Fruit fly (Drosophila melanogaster) whole organism, embryonic: ENCODE results near the gene CG16789.

ENCODE experiments used
- Atf6 ChIP-seq: fragments of 200-800 bp; sonication (Bioruptor generic); IDR thresholded peaks from 2 replicates; pipeline ENCODE4 v1.3.6; 2022; ENCODE audit warnings: missing biosample characterization, missing genetic modification characterization
- Bteb2 ChIP-seq: fragments of 200-800 bp; sonication (Bioruptor generic); optimal IDR thresholded peaks from 2 replicates; lab custom pipeline; 2016; ENCODE audit warnings: missing biosample characterization, missing genetic modification characterization
- CG10209 ChIP-seq: fragments of 200-800 bp; sonication (Bioruptor generic); optimal IDR thresholded peaks from 3 replicates; lab custom pipeline; 2017; ENCODE audit warnings: missing biosample characterization, mild to moderate bottlenecking, missing genetic modification characterization, missing genetic modification reagents
- CG10979 ChIP-seq: fragments of 200-800 bp; sonication (Bioruptor generic); optimal IDR thresholded peaks from 2 replicates; lab custom pipeline; 2018; ENCODE audit warnings: missing biosample characterization, mild to moderate bottlenecking, missing genetic modification characterization, moderate library complexity
- CG12659 ChIP-seq: fragments of 200-800 bp; sonication (Bioruptor generic); optimal IDR thresholded peaks from 3 replicates; lab custom pipeline; 2017; ENCODE audit warnings: mild to moderate bottlenecking, missing biosample characterization, missing genetic modification reagents, missing genetic modification characterization
- CG12744 ChIP-seq: fragments of 200-800 bp; sonication (Bioruptor generic); optimal IDR thresholded peaks from 2 replicates; lab custom pipeline; 2016; ENCODE audit warnings: missing biosample characterization, missing genetic modification characterization
- CG13296 ChIP-seq: fragments of 200-800 bp; sonication (Bioruptor generic); optimal IDR thresholded peaks from 3 replicates; lab custom pipeline; 2018; ENCODE audit warnings: missing biosample characterization, mild to moderate bottlenecking, missing genetic modification characterization
- CG17385 ChIP-seq: fragments of 200-800 bp; sonication (Bioruptor generic); optimal IDR thresholded peaks from 3 replicates; lab custom pipeline; 2018; ENCODE audit warnings: missing biosample characterization, mild to moderate bottlenecking, missing genetic modification characterization
- CG17829 ChIP-seq: fragments of 200-800 bp; optimal IDR thresholded peaks from 2 replicates; lab custom pipeline; 2019; ENCODE audit warnings: missing biosample characterization, mild to moderate bottlenecking, missing genetic modification characterization, moderate library complexity
- CG2712 ChIP-seq: fragments of 200-800 bp; optimal IDR thresholded peaks from 3 replicates; lab custom pipeline; 2019; ENCODE audit warnings: missing biosample characterization, mild to moderate bottlenecking, missing genetic modification characterization, moderate library complexity
- CG2875 ChIP-seq: fragments of 200-800 bp; sonication (Bioruptor generic); optimal IDR thresholded peaks from 2 replicates; lab custom pipeline; 2017; ENCODE audit warnings: missing biosample characterization, mild to moderate bottlenecking, missing genetic modification characterization, missing genetic modification reagents
- CG30403 ChIP-seq: fragments of 200-800 bp; sonication (Bioruptor generic); optimal IDR thresholded peaks from 3 replicates; lab custom pipeline; 2016; ENCODE audit warnings: missing biosample characterization, missing genetic modification characterization
- CG33213 ChIP-seq: fragments of 200-800 bp; sonication (Bioruptor generic); optimal IDR thresholded peaks from 3 replicates; lab custom pipeline; 2016; ENCODE audit warnings: missing biosample characterization, missing genetic modification characterization
- CG3407 ChIP-seq: fragments of 200-800 bp; sonication (Bioruptor generic); optimal IDR thresholded peaks from 2 replicates; lab custom pipeline; 2018; ENCODE audit warnings: missing biosample characterization, mild to moderate bottlenecking, missing genetic modification characterization
- CG43689 ChIP-seq: fragments of 200-800 bp; sonication (Bioruptor generic); IDR thresholded peaks from 2 replicates; pipeline ENCODE4 v1.3.6; 2022; ENCODE audit warnings: missing biosample characterization, missing genetic modification characterization
- CG4854 ChIP-seq: fragments of 200-800 bp; sonication (Bioruptor generic); optimal IDR thresholded peaks from 2 replicates; lab custom pipeline; 2016; ENCODE audit warnings: missing biosample characterization, missing genetic modification characterization, inconsistent platforms
- CG6175 ChIP-seq: fragments of 200-800 bp; sonication (Bioruptor generic); IDR thresholded peaks from 3 replicates; pipeline ENCODE4 v1.3.6; 2022; ENCODE audit warnings: missing biosample characterization, missing genetic modification characterization
- CG6272 ChIP-seq: fragments of 200-800 bp; sonication (Bioruptor generic); IDR thresholded peaks from 2 replicates; pipeline ENCODE4 v1.3.6; 2022; ENCODE audit warnings: missing biosample characterization, missing genetic modification characterization
- CG6654 ChIP-seq: fragments of 200-800 bp; sonication (Bioruptor generic); optimal IDR thresholded peaks from 2 replicates; lab custom pipeline; 2017; ENCODE audit warnings: missing biosample characterization, mild to moderate bottlenecking, missing genetic modification characterization
- CG7556 ChIP-seq: fragments of 200-800 bp; sonication (Bioruptor generic); optimal IDR thresholded peaks from 2 replicates; lab custom pipeline; 2017; ENCODE audit warnings: missing biosample characterization, mild to moderate bottlenecking, missing genetic modification characterization
- CTCF ChIP-seq: fragments of 200-800 bp; sonication (Bioruptor generic); optimal IDR thresholded peaks from 2 replicates; lab custom pipeline; 2017; ENCODE audit warnings: missing biosample characterization, mild to moderate bottlenecking, missing genetic modification characterization, moderate library complexity
- Chrac-16 ChIP-seq: fragments of 200-800 bp; sonication (Bioruptor generic); optimal IDR thresholded peaks from 3 replicates; lab custom pipeline; 2016; ENCODE audit warnings: missing biosample characterization, missing genetic modification characterization
- Dad ChIP-seq: fragments of 200-800 bp; sonication (Bioruptor generic); optimal IDR thresholded peaks from 3 replicates; lab custom pipeline; 2016; ENCODE audit warnings: missing biosample characterization, missing genetic modification characterization
- Dek ChIP-seq: fragments of 200-800 bp; sonication (Bioruptor generic); optimal IDR thresholded peaks from 3 replicates; lab custom pipeline; 2019; ENCODE audit warnings: missing biosample characterization, mild to moderate bottlenecking, missing genetic modification characterization, moderate library complexity
- Gug ChIP-seq: fragments of 200-800 bp; sonication (Bioruptor generic); IDR thresholded peaks from 4 replicates; pipeline ENCODE4 v1.3.6; 2022; ENCODE audit warnings: missing biosample characterization, missing genetic modification characterization
- HLH54F ChIP-seq: fragments of 200-800 bp; sonication (Bioruptor generic); optimal IDR thresholded peaks from 3 replicates; lab custom pipeline; 2016; ENCODE audit warnings: missing biosample characterization, missing genetic modification characterization
- Mad ChIP-seq: fragments of 200-800 bp; sonication (Bioruptor generic); optimal IDR thresholded peaks from 2 replicates; lab custom pipeline; 2016; ENCODE audit warnings: missing biosample characterization, missing genetic modification characterization
- Mes4 ChIP-seq: fragments of 200-800 bp; sonication (Bioruptor generic); optimal IDR thresholded peaks from 2 replicates; lab custom pipeline; 2016; ENCODE audit warnings: missing biosample characterization, missing genetic modification characterization
- Nf-YC ChIP-seq: fragments of 200-800 bp; optimal IDR thresholded peaks from 3 replicates; lab custom pipeline; 2019; ENCODE audit warnings: missing biosample characterization, mild to moderate bottlenecking, missing genetic modification characterization, moderate library complexity
- PHDP ChIP-seq: fragments of 200-800 bp; sonication (Bioruptor generic); optimal IDR thresholded peaks from 3 replicates; lab custom pipeline; 2018; ENCODE audit warnings: missing biosample characterization, mild to moderate bottlenecking, missing genetic modification characterization, moderate library complexity
- Poxn ChIP-seq: fragments of 200-800 bp; sonication (Bioruptor generic); IDR thresholded peaks from 2 replicates; pipeline ENCODE4 v1.3.6; 2022; ENCODE audit warnings: missing biosample characterization, missing genetic modification characterization
- Vsx1 ChIP-seq: fragments of 200-800 bp; sonication (Bioruptor generic); optimal IDR thresholded peaks from 2 replicates; lab custom pipeline; 2017; ENCODE audit warnings: missing biosample characterization, mild to moderate bottlenecking, missing genetic modification characterization, missing genetic modification reagents
- ase ChIP-seq: fragments of 200-800 bp; sonication (Bioruptor generic); IDR thresholded peaks from 3 replicates; pipeline ENCODE4 v1.3.6; 2022; ENCODE audit warnings: missing biosample characterization, missing genetic modification characterization
- br ChIP-seq: fragments of >200 bp; optimal IDR thresholded peaks from 2 replicates; lab custom pipeline; 2017
- cato ChIP-seq: fragments of 200-800 bp; sonication (Bioruptor generic); optimal IDR thresholded peaks from 2 replicates; lab custom pipeline; 2016; ENCODE audit warnings: missing biosample characterization, missing genetic modification characterization, borderline replicate concordance
- cg ChIP-seq: fragments of 200-800 bp; sonication (Bioruptor generic); optimal IDR thresholded peaks from 3 replicates; lab custom pipeline; 2019; ENCODE audit warnings: missing biosample characterization, mild to moderate bottlenecking, missing genetic modification characterization, moderate library complexity
- crc ChIP-seq: fragments of 200-800 bp; sonication (Bioruptor generic); optimal IDR thresholded peaks from 2 replicates; lab custom pipeline; 2016; ENCODE audit warnings: missing biosample characterization, missing genetic modification characterization
- dmrt11E ChIP-seq: fragments of 200-800 bp; sonication (Bioruptor generic); optimal IDR thresholded peaks from 3 replicates; lab custom pipeline; 2018; ENCODE audit warnings: missing biosample characterization, mild to moderate bottlenecking, missing genetic modification characterization, moderate library complexity
- dpn ChIP-seq, 2 experiments: fragments of 200-800 bp; sonication (Bioruptor generic); optimal IDR thresholded peaks; 3 replicates each; lab custom pipeline; 2016; ENCODE audit warnings: missing biosample characterization in 2 of 2, missing genetic modification characterization in 2 of 2
- fd96Cb ChIP-seq: fragments of 200-800 bp; sonication (Bioruptor generic); optimal IDR thresholded peaks from 2 replicates; lab custom pipeline; 2018; ENCODE audit warnings: missing biosample characterization, mild to moderate bottlenecking, missing genetic modification characterization, moderate library complexity
- fru ChIP-seq: fragments of >200 bp; optimal IDR thresholded peaks from 2 replicates; lab custom pipeline; 2017
- grau ChIP-seq: fragments of 200-800 bp; optimal IDR thresholded peaks from 3 replicates; lab custom pipeline; 2019; ENCODE audit warnings: missing biosample characterization, mild to moderate bottlenecking, missing genetic modification characterization, moderate library complexity
- gro ChIP-seq: fragments of 200-800 bp; sonication (Bioruptor generic); optimal IDR thresholded peaks from 2 replicates; lab custom pipeline; 2016; ENCODE audit warnings: missing biosample characterization, missing genetic modification characterization
- her ChIP-seq: fragments of 200-800 bp; sonication (Bioruptor generic); optimal IDR thresholded peaks from 2 replicates; lab custom pipeline; 2016; ENCODE audit warnings: missing biosample characterization, missing genetic modification characterization
- mirr ChIP-seq: fragments of 200-800 bp; sonication (Bioruptor generic); optimal IDR thresholded peaks from 3 replicates; lab custom pipeline; 2018; ENCODE audit warnings: missing biosample characterization, mild to moderate bottlenecking, missing genetic modification characterization
- pnt ChIP-seq: fragments of 200-800 bp; sonication (Bioruptor generic); optimal IDR thresholded peaks from 3 replicates; lab custom pipeline; 2016; ENCODE audit warnings: missing biosample characterization, missing genetic modification characterization
- sd ChIP-seq: fragments of 200-800 bp; sonication (Bioruptor generic); optimal IDR thresholded peaks from 3 replicates; lab custom pipeline; 2018; ENCODE audit warnings: missing biosample characterization, mild to moderate bottlenecking, missing genetic modification characterization, moderate library complexity
- ssp ChIP-seq: fragments of 200-800 bp; sonication (Bioruptor generic); IDR thresholded peaks from 2 replicates; pipeline ENCODE4 v1.3.6; 2022; ENCODE audit warnings: missing biosample characterization, missing genetic modification characterization
- ttk ChIP-seq: fragments of 200-800 bp; sonication (Bioruptor generic); IDR thresholded peaks from 2 replicates; pipeline ENCODE4 v2.1.2; 2022; ENCODE audit warnings: missing biosample characterization, missing genetic modification characterization
- zf30C ChIP-seq: fragments of 200-800 bp; sonication (Bioruptor generic); optimal IDR thresholded peaks from 3 replicates; lab custom pipeline; 2018; ENCODE audit warnings: missing biosample characterization, mild to moderate bottlenecking, missing genetic modification characterization
- zfh2 ChIP-seq: fragments of 200-800 bp; sonication (Bioruptor generic); optimal IDR thresholded peaks from 2 replicates; lab custom pipeline; 2016; ENCODE audit warnings: missing biosample characterization, missing genetic modification characterization

CG16789 gene

DNA sequence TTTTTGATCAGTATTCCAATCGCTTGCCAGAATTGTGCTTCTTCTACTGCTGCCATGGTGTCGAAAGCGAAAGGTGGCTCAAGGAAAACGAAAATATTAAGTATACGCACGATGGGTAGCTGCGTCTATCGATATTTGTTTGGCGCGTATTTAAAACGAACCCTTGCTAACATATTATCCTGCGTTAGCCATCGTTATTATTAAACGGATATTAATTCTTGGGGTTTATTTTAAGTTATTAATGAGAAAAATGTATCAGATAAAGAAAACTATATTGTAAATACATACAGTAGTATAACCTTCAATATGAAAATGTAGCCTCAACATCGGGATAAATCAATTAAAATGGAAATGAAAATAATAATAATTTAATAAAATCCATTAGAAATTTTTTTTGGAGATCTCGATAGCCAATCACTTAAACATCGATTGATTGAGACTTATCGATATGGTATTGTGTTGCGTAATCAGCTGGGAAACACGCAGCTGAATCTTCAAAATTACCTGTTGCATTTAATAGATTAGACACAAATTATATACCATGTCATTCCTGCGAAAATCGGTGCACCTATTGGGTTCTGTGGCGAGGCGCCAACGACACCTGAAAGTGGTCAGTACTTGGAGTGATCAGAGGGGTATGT is 10.5 kb upstream of the CG16789 start, which contains the start of the genes CG9386 and BckdhA (continued):
- peak; percentile 20; the same call in 1 of the 2 replicates for TF ChIP-seq ssp (GFP tag; lab: Robert Waterston, UW)
- TF ChIP-seq CG2712 (tag; lab: Kevin White, UChicago) = peak; percentile 64
- peak; percentile 32 for TF ChIP-seq CG10209
- TF ChIP-seq PHDP (tag; lab: Kevin White, UChicago) = peak; percentile 31
- TF ChIP-seq CG43689 (GFP tag; lab: Robert Waterston, UW) = no peak
- peak; percentile 30 for TF ChIP-seq CG12744 (GFP tag; lab: Kevin White, UChicago)
- no peak for TF ChIP-seq crc (GFP tag; lab: Kevin White, UChicago)
- TF ChIP-seq mirr = no peak
- peak; percentile 34 for TF ChIP-seq pnt (GFP tag; lab: Kevin White, UChicago)
- TF ChIP-seq Gug = peak; percentile 61; the same call in 2 of the 4 replicates
- no peak for TF ChIP-seq CG6654 (GFP tag; lab: Kevin White, UChicago)
- TF ChIP-seq CG12659 = peak; percentile 66
- TF ChIP-seq CG7556 (GFP tag; lab: Kevin White, UChicago) = peak; percentile 42
- peak; percentile 35 for TF ChIP-seq Bteb2 (GFP tag; lab: Kevin White, UChicago)
- peak; percentile 75 for TF ChIP-seq CG30403 (GFP tag; lab: Kevin White, UChicago)
- peak; percentile 59 to 64 for TF ChIP-seq dpn (GFP tag; optimal IDR thresholded peaks at IDR 0.05; lab: Kevin White, UChicago)
- TF ChIP-seq dmrt11E (tag; lab: Kevin White, UChicago) = peak; percentile 0
- TF ChIP-seq CG10979 (tag; lab: Kevin White, UChicago) = peak; percentile 76
- peak; percentile 62 for TF ChIP-seq Nf-YC (tag; lab: Kevin White, UChicago)
- TF ChIP-seq CG17385 (GFP tag; lab: Kevin White, UChicago) = peak; percentile 93
- TF ChIP-seq zf30C (GFP tag; lab: Kevin White, UChicago) = no peak
- TF ChIP-seq Mad = peak; percentile 40
- TF ChIP-seq Mes4 (GFP tag; lab: Kevin White, UChicago) = no peak
- TF ChIP-seq Poxn = no peak
- peak; percentile 58 for TF ChIP-seq zfh2 (GFP tag; lab: Kevin White, UChicago)
- peak; percentile 17 for TF ChIP-seq cato
- no peak for TF ChIP-seq br
- peak; percentile 37; the same call in 1 of the 2 replicates for TF ChIP-seq CG6272
- TF ChIP-seq gro = peak; percentile 45
- peak; percentile 60 for TF ChIP-seq HLH54F (GFP tag; lab: Kevin White, UChicago)
- TF ChIP-seq CG6175 (GFP tag; lab: Robert Waterston, UW) = no peak
- 0 out of 2 replicates have a peak, but pooled peaks have one; percentile 33 for TF ChIP-seq ttk (GFP tag; lab: Robert Waterston, UW)
- TF ChIP-seq sd (tag; lab: Kevin White, UChicago) = peak; percentile 6
- TF ChIP-seq Dek (tag; lab: Kevin White, UChicago) = peak; percentile 62
- no peak for TF ChIP-seq fru (lab: Kevin White, UChicago)
- peak; percentile 56 for TF ChIP-seq grau (tag; lab: Kevin White, UChicago)
- TF ChIP-seq fd96Cb (tag; lab: Kevin White, UChicago) = peak; percentile 31
- TF ChIP-seq CG3407 (GFP tag; lab: Kevin White, UChicago) = peak; percentile 13
- TF ChIP-seq ase (GFP tag; lab: Robert Waterston, UW) = peak; percentile 46; the same call in 1 of the 3 replicates
- peak; percentile 45 for TF ChIP-seq CG17829 (tag; lab: Kevin White, UChicago)
- TF ChIP-seq Vsx1 = no peak
- TF ChIP-seq CG33213 (GFP tag; lab: Kevin White, UChicago) = peak; percentile 17
- TF ChIP-seq CG2875 (GFP tag; lab: Kevin White, UChicago) = no peak
- TF ChIP-seq CG13296 (GFP tag; lab: Kevin White, UChicago) = peak; percentile 59
- peak; percentile 25 for TF ChIP-seq her
- TF ChIP-seq cg = no peak
- TF ChIP-seq Atf6 (GFP tag; lab: Robert Waterston, UW) = no peak
- peak; percentile 55 for TF ChIP-seq Chrac-16 (GFP tag; lab: Kevin White, UChicago)
- peak; percentile 20 for TF ChIP-seq Dad
- no peak for TF ChIP-seq CTCF (GFP tag; lab: Kevin White, UChicago)
- no peak for TF ChIP-seq CG4854 (GFP tag; lab: Kevin White, UChicago)
